Fruit fly (Drosophila melanogaster): ENCODE data around the gene Cog3.

DNA sequence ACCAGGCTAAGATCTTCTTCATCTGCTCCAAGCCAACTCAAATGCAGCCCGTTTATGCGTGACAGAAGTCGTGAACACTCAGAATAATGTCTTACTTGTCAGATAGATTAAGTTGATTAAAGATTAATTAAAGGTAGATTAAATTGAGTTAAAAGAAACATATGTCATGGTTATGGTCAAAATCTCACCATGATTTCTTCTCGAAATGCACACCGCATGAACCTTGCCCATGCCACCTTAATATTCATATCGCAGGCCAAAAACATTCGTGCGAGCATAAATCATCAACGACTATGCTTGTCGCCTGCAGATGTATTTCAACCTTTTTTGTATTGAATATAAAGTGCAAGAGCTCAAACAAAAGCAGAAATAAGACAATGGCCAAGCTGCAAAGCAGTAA lies 19.8 kb downstream of the Cog3 start:
- TF ChIP-seq cic (GFP tag; optimal IDR thresholded peaks at IDR 0.05) (no peak), Mnt (GFP tag; optimal IDR thresholded peaks at IDR 0.05) (no peak), bab1 (GFP tag; optimal IDR thresholded peaks at IDR 0.05) (no peak), CG11617 (GFP tag; optimal IDR thresholded peaks at IDR 0.05) (no peak), CG12768 (GFP tag; optimal IDR thresholded peaks at IDR 0.05) (no peak), toe (GFP tag; optimal IDR thresholded peaks at IDR 0.05) (no peak), pad (GFP tag; optimal IDR thresholded peaks at IDR 0.05) (no peak), tj (GFP tag; optimal IDR thresholded peaks at IDR 0.05) (no peak), cnc (optimal IDR thresholded peaks at IDR 0.05) (no peak), Hr96 (GFP tag; optimal IDR thresholded peaks at IDR 0.05) (no peak)

Measured in whole organism, adult.